Fruit fly (Drosophila melanogaster): ENCODE data around the gene CG46399.

Gene CG46399

DNA sequence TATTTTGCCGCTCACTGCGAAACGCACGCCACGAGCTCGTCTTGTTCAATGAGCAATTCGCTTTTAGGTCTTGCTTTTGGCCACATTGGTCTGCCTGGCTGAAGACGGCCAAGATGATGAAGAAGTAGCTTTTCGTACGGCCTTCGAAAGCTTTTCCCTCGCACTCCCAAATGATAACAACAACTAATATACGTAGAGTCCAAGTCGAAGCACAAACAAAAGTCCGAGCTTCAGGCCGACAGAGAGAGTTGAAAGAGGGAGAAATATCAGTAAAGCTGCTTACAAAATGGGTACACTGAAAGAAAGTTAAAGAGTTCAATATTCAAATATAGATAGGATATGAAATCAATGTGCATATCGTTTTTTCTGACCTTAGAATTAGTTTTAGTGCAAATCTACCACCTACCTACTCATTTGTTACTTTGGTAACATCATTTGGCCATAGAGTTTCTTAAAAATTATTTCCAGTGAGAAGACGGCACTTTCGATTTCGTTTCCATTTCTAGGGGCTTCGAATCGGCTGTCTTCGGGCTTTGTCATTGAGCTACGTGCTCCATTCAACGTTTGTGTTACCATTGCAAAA lies 23.6 kb downstream of the CG46399 start, which contains the start of the genes CG45064 and CG45065 (continued):
- TF ChIP-seq MTF-1 (GFP tag; optimal IDR thresholded peaks at IDR 0.05; ENCODE audit: borderline replicate concordance) = peak; percentile 62
- TF ChIP-seq cas (GFP tag; IDR thresholded peaks at IDR 0.05) = no peak
- TF ChIP-seq ttk (GFP tag; IDR thresholded peaks at IDR 0.05) = peak; percentile 93
- peak; percentile 69 for TF ChIP-seq CG10462 (GFP tag; optimal IDR thresholded peaks at IDR 0.05)
- TF ChIP-seq CG9797 (GFP tag; optimal IDR thresholded peaks at IDR 0.05) = no peak
- no peak for TF ChIP-seq gsb (GFP tag; IDR thresholded peaks at IDR 0.05)
- peak; percentile 24 for TF ChIP-seq sima (GFP tag; optimal IDR thresholded peaks at IDR 0.05)
- TF ChIP-seq CG11456 (GFP tag; IDR thresholded peaks at IDR 0.05) = no peak
- peak; percentile 86 for TF ChIP-seq pum (GFP tag; optimal IDR thresholded peaks at IDR 0.05)
- peak; percentile 80 for TF ChIP-seq slp2 (GFP tag; optimal IDR thresholded peaks at IDR 0.05)
- peak; percentile 48 for TF ChIP-seq CG6272 (GFP tag; IDR thresholded peaks at IDR 0.05)
- no peak for TF ChIP-seq CG6791 (GFP tag; IDR thresholded peaks at IDR 0.05; ENCODE audit: partially characterized antibody)
- TF ChIP-seq scrt (GFP tag; optimal IDR thresholded peaks at IDR 0.05) = peak; percentile 69
- TF ChIP-seq CG31441 (GFP tag; IDR thresholded peaks at IDR 0.05) = peak; percentile 95
- TF ChIP-seq Hand (GFP tag; optimal IDR thresholded peaks at IDR 0.05) = peak; percentile 31
- TF ChIP-seq CG16813 (GFP tag; IDR thresholded peaks at IDR 0.05; ENCODE audit: partially characterized antibody) = no peak
- TF ChIP-seq CG6654 (GFP tag; optimal IDR thresholded peaks at IDR 0.05) = peak; percentile 70
- TF ChIP-seq CG10366 (GFP tag; IDR thresholded peaks at IDR 0.05) = peak; percentile 83
- peak; percentile 59 for TF ChIP-seq p53 (GFP tag; optimal IDR thresholded peaks at IDR 0.05)
- TF ChIP-seq Drgx (GFP tag; IDR thresholded peaks at IDR 0.05) = peak; percentile 88
- peak; percentile 80 for TF ChIP-seq odd (GFP tag; optimal IDR thresholded peaks at IDR 0.05)
- TF ChIP-seq CG14860 (GFP tag; IDR thresholded peaks at IDR 0.05; ENCODE audit: partially characterized antibody) = no peak
- peak; percentile 85 for TF ChIP-seq Xbp1 (GFP tag; optimal IDR thresholded peaks at IDR 0.05)
- TF ChIP-seq phol (tag; optimal IDR thresholded peaks at IDR 0.05) = peak; percentile 87
- TF ChIP-seq gfzf (GFP tag; optimal IDR thresholded peaks at IDR 0.05) = no peak
- peak; percentile 47 for TF ChIP-seq CG2202 (tag; optimal IDR thresholded peaks at IDR 0.05)
- TF ChIP-seq CG8944 (GFP tag; optimal IDR thresholded peaks at IDR 0.05) = peak; percentile 73
- peak; percentile 9 for TF ChIP-seq YL-1 (GFP tag; optimal IDR thresholded peaks at IDR 0.05)
- peak; percentile 75 for TF ChIP-seq CG11398 (GFP tag; optimal IDR thresholded peaks at IDR 0.05)
- TF ChIP-seq CG12391 (tag; optimal IDR thresholded peaks at IDR 0.05) = peak; percentile 89
- TF ChIP-seq CG12942 (GFP tag; optimal IDR thresholded peaks at IDR 0.05) = peak; percentile 59
- TF ChIP-seq CG10654 (GFP tag; optimal IDR thresholded peaks at IDR 0.05) = peak; percentile 68
- peak; percentile 32 for TF ChIP-seq CG18011 (GFP tag; optimal IDR thresholded peaks at IDR 0.05)
- no peak for TF ChIP-seq pita (GFP tag; optimal IDR thresholded peaks at IDR 0.05)
- TF ChIP-seq repo (GFP tag; optimal IDR thresholded peaks at IDR 0.05) = peak; percentile 62
- peak; percentile 72 for TF ChIP-seq chn (GFP tag; optimal IDR thresholded peaks at IDR 0.05)
- peak; percentile 68 for TF ChIP-seq CG12236 (GFP tag; optimal IDR thresholded peaks at IDR 0.05)
- TF ChIP-seq pan (optimal IDR thresholded peaks at IDR 0.05) = no peak
- peak in 1 of 2 experiments; percentile 79 for TF ChIP-seq pan (GFP tag; optimal IDR thresholded peaks at IDR 0.05 in 1 of 2, IDR thresholded peaks at IDR 0.05 in 1 of 2)
- TF ChIP-seq Eip74EF (GFP tag; optimal IDR thresholded peaks at IDR 0.05) = peak in 1 of 2 experiments; percentile 90
- TF ChIP-seq al (GFP tag; IDR thresholded peaks at IDR 0.05) = peak; percentile 50
- peak; percentile 45 for TF ChIP-seq CG8359 (GFP tag; optimal IDR thresholded peaks at IDR 0.05; ENCODE audit: borderline replicate concordance)
- peak; percentile 88 for TF ChIP-seq CG17361 (GFP tag; IDR thresholded peaks at IDR 0.05)
- TF ChIP-seq abd-A (tag; optimal IDR thresholded peaks at IDR 0.05) = peak; percentile 10
- peak; percentile 64 for TF ChIP-seq psq (GFP tag; optimal IDR thresholded peaks at IDR 0.05)
- TF ChIP-seq CG8924 (tag; optimal IDR thresholded peaks at IDR 0.05) = peak; percentile 88
- TF ChIP-seq crc (GFP tag; optimal IDR thresholded peaks at IDR 0.05) = peak; percentile 72
- TF ChIP-seq lilli (GFP tag; optimal IDR thresholded peaks at IDR 0.05) = peak; percentile 79
- peak; percentile 11 for TF ChIP-seq slou (GFP tag; optimal IDR thresholded peaks at IDR 0.05)
- TF ChIP-seq usp (GFP tag; optimal IDR thresholded peaks at IDR 0.05) = no peak
